Worm (Caenorhabditis elegans) whole organism, mixed stage, embryonic: ENCODE measurements around the gene pha-1.

ENCODE experiments used
- M03D4.4 ChIP-seq: sonication (generic microtip); optimal IDR thresholded peaks from 2 replicates; lab custom pipeline; 2017; ENCODE audit warnings: mild to moderate bottlenecking, missing genetic modification characterization, missing compliant biosample characterization
- bed-3 ChIP-seq: fragments of 200-800 bp; sonication (Bioruptor generic); optimal IDR thresholded peaks from 3 replicates; lab custom pipeline; 2018; ENCODE audit warnings: mild to moderate bottlenecking, missing genetic modification characterization, moderate library complexity, missing compliant biosample characterization
- blmp-1 ChIP-seq: fragments of 150-350 bp; optimal IDR thresholded peaks from 2 replicates; lab custom pipeline; 2014; ENCODE audit warnings: missing biosample characterization, missing genetic modification characterization
- ceh-39 ChIP-seq: fragments of 150-350 bp; optimal IDR thresholded peaks from 2 replicates; lab custom pipeline; 2014; ENCODE audit warnings: missing biosample characterization, missing genetic modification characterization
- ceh-43 ChIP-seq: fragments of 200-800 bp; sonication (Bioruptor generic); optimal IDR thresholded peaks from 2 replicates; lab custom pipeline; 2018; ENCODE audit warnings: mild to moderate bottlenecking, missing genetic modification characterization, moderate library complexity, missing compliant biosample characterization
- ceh-83 ChIP-seq: fragments of 200-800 bp; sonication (Bioruptor generic); optimal IDR thresholded peaks from 2 replicates; lab custom pipeline; 2018; ENCODE audit warnings: mild to moderate bottlenecking, missing genetic modification characterization, missing compliant biosample characterization
- ces-1 ChIP-seq: fragments of 150-350 bp; optimal IDR thresholded peaks from 2 replicates; lab custom pipeline; 2014; ENCODE audit warnings: missing biosample characterization, missing genetic modification reagents, missing genetic modification characterization
- cnd-1 ChIP-seq: fragments of 200-800 bp; sonication (Bioruptor generic); optimal IDR thresholded peaks from 2 replicates; lab custom pipeline; 2018; ENCODE audit warnings: mild to moderate bottlenecking, missing genetic modification characterization, missing compliant biosample characterization
- drap-1 ChIP-seq: fragments of 200-800 bp; sonication (Bioruptor generic); optimal IDR thresholded peaks from 3 replicates; lab custom pipeline; 2018; ENCODE audit warnings: mild to moderate bottlenecking, missing genetic modification characterization, missing compliant biosample characterization
- elt-1 ChIP-seq: sonication (generic microtip); optimal IDR thresholded peaks from 2 replicates; lab custom pipeline; 2017; ENCODE audit warnings: missing genetic modification characterization, mild to moderate bottlenecking, missing compliant biosample characterization, antibody characterized with exemption, moderate library complexity, borderline replicate concordance; ENCODE audit not compliant: insufficient read depth
- elt-3 ChIP-seq: fragments of 150-350 bp; optimal IDR thresholded peaks from 2 replicates; lab custom pipeline; 2014; ENCODE audit warnings: missing biosample characterization, missing genetic modification characterization
- flh-1 ChIP-seq: fragments of 200-800 bp; sonication (Bioruptor generic); optimal IDR thresholded peaks from 2 replicates; lab custom pipeline; 2018; ENCODE audit warnings: mild to moderate bottlenecking, missing genetic modification characterization, moderate library complexity, missing compliant biosample characterization
- ham-2 ChIP-seq: fragments of 200-800 bp; sonication (Bioruptor generic); optimal IDR thresholded peaks from 2 replicates; lab custom pipeline; 2018; ENCODE audit warnings: mild to moderate bottlenecking, missing genetic modification characterization, missing compliant biosample characterization
- hlh-1 ChIP-seq: fragments of 150-350 bp; optimal IDR thresholded peaks from 2 replicates; lab custom pipeline; 2014; ENCODE audit warnings: missing biosample characterization, missing genetic modification reagents, missing genetic modification characterization
- lin-13 ChIP-seq: fragments of 150-350 bp; optimal IDR thresholded peaks from 2 replicates; lab custom pipeline; 2014; ENCODE audit warnings: missing biosample characterization, missing genetic modification characterization
- lin-32 ChIP-seq: fragments of 200-800 bp; sonication (Bioruptor generic); optimal IDR thresholded peaks from 2 replicates; lab custom pipeline; 2018; ENCODE audit warnings: mild to moderate bottlenecking, missing genetic modification characterization, missing compliant biosample characterization
- lsy-2 ChIP-seq: fragments of 150-350 bp; optimal IDR thresholded peaks from 2 replicates; lab custom pipeline; 2014; ENCODE audit warnings: missing biosample characterization, missing genetic modification characterization
- mab-5 ChIP-seq: fragments of 150-350 bp; optimal IDR thresholded peaks from 2 replicates; lab custom pipeline; 2014; ENCODE audit warnings: missing biosample characterization, missing genetic modification characterization
- mep-1 ChIP-seq: fragments of 150-350 bp; optimal IDR thresholded peaks from 2 replicates; lab custom pipeline; 2017; ENCODE audit warnings: missing biosample characterization, missing genetic modification reagents, missing genetic modification characterization, inconsistent platforms
- mls-2 ChIP-seq: sonication (generic microtip); optimal IDR thresholded peaks from 2 replicates; lab custom pipeline; 2016; ENCODE audit warnings: mild to moderate bottlenecking, missing genetic modification characterization, moderate library complexity, missing compliant biosample characterization
- nhr-12 ChIP-seq: fragments of 150-350 bp; optimal IDR thresholded peaks from 2 replicates; lab custom pipeline; 2014; ENCODE audit warnings: missing biosample characterization, missing genetic modification characterization
- nhr-2 ChIP-seq: fragments of 150-350 bp; optimal IDR thresholded peaks from 2 replicates; lab custom pipeline; 2014; ENCODE audit warnings: missing biosample characterization, missing genetic modification characterization
- nhr-237 ChIP-seq: fragments of 150-350 bp; optimal IDR thresholded peaks from 2 replicates; lab custom pipeline; 2014; ENCODE audit warnings: missing biosample characterization, missing genetic modification characterization
- nhr-28 ChIP-seq: fragments of 150-350 bp; optimal IDR thresholded peaks from 2 replicates; lab custom pipeline; 2014; ENCODE audit warnings: missing biosample characterization, missing genetic modification characterization
- nhr-76 ChIP-seq: sonication (generic microtip); optimal IDR thresholded peaks from 2 replicates; lab custom pipeline; 2017; ENCODE audit warnings: missing biosample characterization, missing genetic modification characterization
- pha-4 ChIP-seq: fragments of 150-350 bp; optimal IDR thresholded peaks from 2 replicates; lab custom pipeline; 2018; ENCODE audit warnings: missing biosample characterization, missing genetic modification reagents, missing genetic modification characterization
- sem-2 ChIP-seq: fragments of 200-800 bp; sonication (Bioruptor generic); optimal IDR thresholded peaks from 2 replicates; lab custom pipeline; 2018; ENCODE audit warnings: mild to moderate bottlenecking, missing genetic modification characterization, missing compliant biosample characterization
- snpc-4 ChIP-seq: fragments of 150-350 bp; optimal IDR thresholded peaks from 2 replicates; lab custom pipeline; 2014; ENCODE audit warnings: missing biosample characterization, missing genetic modification characterization
- sptf-1 ChIP-seq: sonication (generic microtip); optimal IDR thresholded peaks from 2 replicates; lab custom pipeline; 2017; ENCODE audit warnings: mild to moderate bottlenecking, missing genetic modification characterization, moderate library complexity, missing compliant biosample characterization
- tbx-8 ChIP-seq: fragments of 200-800 bp; sonication (Bioruptor generic); optimal IDR thresholded peaks from 2 replicates; lab custom pipeline; 2018; ENCODE audit warnings: mild to moderate bottlenecking, missing genetic modification characterization, moderate library complexity, missing compliant biosample characterization
- unc-120 ChIP-seq: sonication (generic microtip); optimal IDR thresholded peaks from 2 replicates; lab custom pipeline; 2017; ENCODE audit warnings: missing genetic modification characterization, missing compliant biosample characterization; ENCODE audit not compliant: poor library complexity, severe bottlenecking
- unc-39 ChIP-seq: fragments of 150-350 bp; optimal IDR thresholded peaks from 2 replicates; lab custom pipeline; 2014; ENCODE audit warnings: missing biosample characterization, missing genetic modification characterization
- unc-62 ChIP-seq: fragments of 150-350 bp; optimal IDR thresholded peaks from 2 replicates; lab custom pipeline; 2014; ENCODE audit warnings: missing biosample characterization, missing genetic modification reagents, missing genetic modification characterization
- zip-8 ChIP-seq: fragments of 150-350 bp; optimal IDR thresholded peaks from 2 replicates; lab custom pipeline; 2014; ENCODE audit warnings: missing biosample characterization, missing genetic modification characterization
- ztf-11 ChIP-seq: fragments of 150-350 bp; optimal IDR thresholded peaks from 2 replicates; lab custom pipeline; 2014; ENCODE audit warnings: missing biosample characterization, missing genetic modification characterization

The pha-1 gene

ce11 chrIII:11091651-11092278 is 39.8 kb upstream of the pha-1 start:
- TF ChIP-seq elt-3 (tag; lab: Kevin White, UChicago) (no peak), elt-1 (tag; lab: Kevin White, UChicago) (no peak), unc-62 (no peak), ceh-43 (GFP tag; lab: Kevin White, UChicago) (no peak), blmp-1 (no peak), unc-39 (no peak), mab-5 (no peak), cnd-1 (peak; percentile 43), zip-8 (tag; lab: Kevin White, UChicago) (no peak), sptf-1 (peak; percentile 78), nhr-28 (tag; lab: Kevin White, UChicago) (no peak), ces-1 (no peak), lsy-2 (tag; lab: Kevin White, UChicago) (no peak), M03D4.4 (tag; lab: Kevin White, UChicago) (peak; percentile 6), nhr-237 (tag; lab: Kevin White, UChicago) (no peak), mls-2 (tag; lab: Kevin White, UChicago) (no peak), nhr-12 (tag; lab: Kevin White, UChicago) (no peak), nhr-76 (no peak), bed-3 (GFP tag; lab: Kevin White, UChicago) (peak; percentile 34), snpc-4 (no peak), unc-120 (tag; lab: Kevin White, UChicago) (no peak), ceh-39 (tag; lab: Kevin White, UChicago) (no peak), pha-4 (tag; lab: Kevin White, UChicago) (no peak), hlh-1 (no peak), lin-13 (tag; lab: Kevin White, UChicago) (no peak), nhr-2 (tag; lab: Kevin White, UChicago) (no peak), sem-2 (GFP tag; lab: Kevin White, UChicago) (no peak), lin-32 (GFP tag; lab: Kevin White, UChicago) (peak; percentile 67), ham-2 (GFP tag; lab: Kevin White, UChicago) (no peak), mep-1 (no peak), tbx-8 (no peak), flh-1 (GFP tag; lab: Kevin White, UChicago) (no peak), ztf-11 (tag; lab: Kevin White, UChicago) (no peak), ceh-83 (GFP tag; lab: Kevin White, UChicago) (no peak), drap-1 (GFP tag; lab: Kevin White, UChicago) (no peak)

ce11 chrIII:11093489-11093888 is 38.1 kb upstream of the pha-1 start:
- TF ChIP-seq sptf-1 = peak; percentile 56
- peak; percentile 18 for TF ChIP-seq mls-2 (tag; lab: Kevin White, UChicago)
- TF ChIP-seq ceh-39 (tag; lab: Kevin White, UChicago) = no peak
- TF ChIP-seq unc-120 (tag; lab: Kevin White, UChicago) = no peak
- no peak for TF ChIP-seq blmp-1
- TF ChIP-seq cnd-1 = peak; percentile 46
- TF ChIP-seq nhr-28 (tag; lab: Kevin White, UChicago) = no peak
- no peak for TF ChIP-seq ztf-11 (tag; lab: Kevin White, UChicago)
- no peak for TF ChIP-seq pha-4 (tag; lab: Kevin White, UChicago)
- TF ChIP-seq ces-1 = no peak
- no peak for TF ChIP-seq nhr-12 (tag; lab: Kevin White, UChicago)
- TF ChIP-seq sem-2 (GFP tag; lab: Kevin White, UChicago) = no peak
- no peak for TF ChIP-seq mep-1
- TF ChIP-seq, all 35 proteins: peak for 3

DNA sequence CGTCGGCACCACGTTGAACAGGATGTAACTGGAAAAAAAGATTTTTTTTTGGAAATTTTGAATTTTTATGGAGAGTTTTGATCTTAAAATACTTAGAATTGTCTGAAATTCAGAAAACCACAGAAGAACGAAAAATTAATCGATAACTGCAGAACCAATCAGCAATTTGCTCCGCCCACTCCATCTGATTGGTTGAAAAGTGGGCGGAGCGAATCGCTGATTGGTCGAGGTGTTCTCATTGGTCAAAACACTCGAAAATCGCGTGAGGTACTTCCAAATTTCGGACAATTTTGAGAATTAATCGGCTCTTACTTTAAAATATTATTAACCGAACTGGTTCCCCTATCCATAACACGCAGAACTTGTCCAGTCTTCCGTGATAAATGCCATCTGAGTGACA is 35.9 kb upstream of the pha-1 start:
- TF ChIP-seq lsy-2 (tag; lab: Kevin White, UChicago) (no peak), M03D4.4 (tag; lab: Kevin White, UChicago) (no peak), nhr-28 (tag; lab: Kevin White, UChicago) (no peak), mls-2 (tag; lab: Kevin White, UChicago) (no peak), ceh-83 (GFP tag; lab: Kevin White, UChicago) (no peak), elt-1 (tag; lab: Kevin White, UChicago) (no peak), cnd-1 (no peak), flh-1 (GFP tag; lab: Kevin White, UChicago) (no peak), drap-1 (GFP tag; lab: Kevin White, UChicago) (no peak), lin-13 (tag; lab: Kevin White, UChicago) (no peak), snpc-4 (no peak), mep-1 (no peak)
- TF ChIP-seq, all 35 proteins: peak for 0
